Worm (Caenorhabditis elegans) whole organism, L4/young adult: ENCODE data around the gene srz-32.

ENCODE experiments used
- W03F9.2 ChIP-seq: fragments of 150-350 bp; optimal IDR thresholded peaks from 2 replicates; lab custom pipeline; 2014; ENCODE audit warnings: missing biosample characterization, missing genetic modification characterization
- dao-5 ChIP-seq: sonication (generic microtip); optimal IDR thresholded peaks from 2 replicates; lab custom pipeline; 2016; ENCODE audit warnings: missing genotype, missing genetic modification characterization, moderate library complexity, missing compliant biosample characterization
- him-1 ChIP-seq: sonication (generic microtip); optimal IDR thresholded peaks from 2 replicates; lab custom pipeline; 2016; ENCODE audit warnings: missing genotype, missing genetic modification reagents, missing genetic modification characterization, missing compliant biosample characterization

srz-32 gene

ce11 chrIV:3439354-3439753 is 3.2 kb downstream of the srz-32 start, which contains the start of gene grd-3:
Gene grd-3 (plus strand): TSS chrIV:3439655.
- TF ChIP-seq dao-5 (tag; lab: Kevin White, UChicago) (no peak), W03F9.2 (tag; lab: Kevin White, UChicago) (no peak), him-1 (no peak)

ce11 chrIV:3440848-3441247 is 4.7 kb downstream of the srz-32 start, which contains the start of gene grd-10:
Gene grd-10 (plus strand): TSS chrIV:3441055.
- TF ChIP-seq him-1 (no peak), dao-5 (tag; lab: Kevin White, UChicago) (no peak), W03F9.2 (tag; lab: Kevin White, UChicago) (no peak)

- no peak for TF ChIP-seq him-1
- TF ChIP-seq W03F9.2 (tag; lab: Kevin White, UChicago) = no peak
- no peak for TF ChIP-seq dao-5 (tag; lab: Kevin White, UChicago)
Measured at ce11 chrIV:3442513-3442912, 6.4 kb downstream of the srz-32 start.

ce11 chrIV:3444101-3444500 is 8.0 kb downstream of the srz-32 start, which contains the start of gene F09D12.2:
Gene F09D12.2 (minus strand): TSS chrIV:3444201.
- TF ChIP-seq dao-5 (tag; lab: Kevin White, UChicago) (no peak), him-1 (no peak), W03F9.2 (tag; lab: Kevin White, UChicago) (no peak)

- TF ChIP-seq dao-5 (tag; lab: Kevin White, UChicago) (no peak), W03F9.2 (tag; lab: Kevin White, UChicago) (no peak), him-1 (no peak)
Measured at ce11 chrIV:3444614-3445013, 8.5 kb downstream of the srz-32 start, which contains the start of gene F58E2.5. Gene F58E2.5 (plus strand): TSS chrIV:3444914.

- TF ChIP-seq dao-5 (tag; lab: Kevin White, UChicago) (no peak), W03F9.2 (tag; lab: Kevin White, UChicago) (no peak), him-1 (no peak)
Measured at ce11 chrIV:3447350-3447749, 11.2 kb downstream of the srz-32 start.

- TF ChIP-seq dao-5 (tag; lab: Kevin White, UChicago) = no peak
- TF ChIP-seq W03F9.2 (tag; lab: Kevin White, UChicago) = no peak
- TF ChIP-seq him-1 = no peak
Measured at ce11 chrIV:3452516-3452915, 16.4 kb downstream of the srz-32 start.

ce11 chrIV:3453346-3453745 is 17.2 kb downstream of the srz-32 start, which contains the start of gene srz-23:
Gene srz-23 (plus strand): TSS chrIV:3453608.
- no peak for TF ChIP-seq him-1
- TF ChIP-seq W03F9.2 (tag; lab: Kevin White, UChicago) = no peak
- TF ChIP-seq dao-5 (tag; lab: Kevin White, UChicago) = no peak

- TF ChIP-seq him-1 = no peak
- no peak for TF ChIP-seq dao-5 (tag; lab: Kevin White, UChicago)
- no peak for TF ChIP-seq W03F9.2 (tag; lab: Kevin White, UChicago)
Measured at ce11 chrIV:3463254-3463653, 27.1 kb downstream of the srz-32 start, which contains the start of gene F58E2.4. Gene F58E2.4 (plus strand): TSS chrIV:3463387.

ce11 chrIV:3467128-3467527 is 31.0 kb downstream of the srz-32 start, which contains the start of gene F58E2.3:
Gene F58E2.3 (plus strand): TSS chrIV:3467428.
- no peak for TF ChIP-seq W03F9.2 (tag; lab: Kevin White, UChicago)
- TF ChIP-seq him-1 = no peak
- TF ChIP-seq dao-5 (tag; lab: Kevin White, UChicago) = no peak

- TF ChIP-seq W03F9.2 (tag; lab: Kevin White, UChicago) = no peak
- no peak for TF ChIP-seq him-1
- no peak for TF ChIP-seq dao-5 (tag; lab: Kevin White, UChicago)
Measured at ce11 chrIV:3467751-3468150, 31.6 kb downstream of the srz-32 start.

- TF ChIP-seq W03F9.2 (tag; lab: Kevin White, UChicago) = no peak
- no peak for TF ChIP-seq dao-5 (tag; lab: Kevin White, UChicago)
- no peak for TF ChIP-seq him-1
Measured at ce11 chrIV:3469742-3470141, 33.6 kb downstream of the srz-32 start, which contains the start of gene F58E2.2. Gene F58E2.2 (plus strand): TSS chrIV:3470042.

ce11 chrIV:3477124-3477523 is 41.0 kb downstream of the srz-32 start, which contains the start of gene srz-69:
Gene srz-69 (minus strand): TSS chrIV:3477224.
- TF ChIP-seq him-1 (no peak), dao-5 (tag; lab: Kevin White, UChicago) (no peak), W03F9.2 (tag; lab: Kevin White, UChicago) (no peak)

- TF ChIP-seq dao-5 (tag; lab: Kevin White, UChicago) (no peak), him-1 (no peak), W03F9.2 (tag; lab: Kevin White, UChicago) (no peak)
Measured at ce11 chrIV:3478911-3479385, 42.8 kb downstream of the srz-32 start, which contains the start of the genes srz-70 and C09G12.5. Gene srz-70 (minus strand): TSS chrIV:3479011. Gene C09G12.5 (plus strand): TSS chrIV:3479335.
